Worm (Caenorhabditis elegans): ENCODE results near the gene srh-281.

Gene srh-281

DNA sequence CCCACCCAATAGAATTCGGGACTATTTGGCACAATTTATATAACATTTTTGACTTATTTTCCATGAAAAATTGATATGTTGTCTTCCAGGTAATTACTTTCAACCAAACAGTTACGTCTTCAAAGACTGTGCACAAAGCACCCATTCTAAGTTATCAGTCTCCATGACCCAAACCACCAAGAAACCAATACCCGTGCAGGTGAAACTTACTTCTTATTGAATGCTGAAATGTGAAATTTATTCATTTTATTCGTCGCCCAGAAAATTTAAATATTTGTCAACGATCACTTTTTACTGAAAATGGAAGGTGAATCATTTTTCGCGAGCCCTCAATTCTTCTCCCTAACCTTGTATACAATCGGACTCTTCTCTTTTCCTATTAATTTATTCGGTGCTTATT lies at the start of gene srh-281:
Gene srh-281, plus strand, starts transcription at position 301 of the 400 bp plus-strand sequence.
- TF ChIP-seq elt-1 (tag; optimal IDR thresholded peaks at IDR 0.05) (no peak), hmg-11 (tag; optimal IDR thresholded peaks at IDR 0.05) (no peak), zag-1 (tag; optimal IDR thresholded peaks at IDR 0.05) (no peak), ceh-16 (tag; optimal IDR thresholded peaks at IDR 0.05) (no peak), fkh-2 (tag; optimal IDR thresholded peaks at IDR 0.05) (no peak), nhr-28 (tag; optimal IDR thresholded peaks at IDR 0.05) (no peak), fkh-10 (GFP tag; optimal IDR thresholded peaks at IDR 0.05) (no peak), ztf-4 (tag; optimal IDR thresholded peaks at IDR 0.05) (no peak), nhr-43 (tag; optimal IDR thresholded peaks at IDR 0.05; ENCODE audit: poor library complexity, severe bottlenecking) (no peak), mml-1 (tag; optimal IDR thresholded peaks at IDR 0.05) (no peak), aly-2 (tag; optimal IDR thresholded peaks at IDR 0.05) (no peak), elt-2 (tag; optimal IDR thresholded peaks at IDR 0.05) (no peak), pqm-1 (tag; optimal IDR thresholded peaks at IDR 0.05) (no peak), egl-5 (tag; optimal IDR thresholded peaks at IDR 0.05) (no peak)

DNA sequence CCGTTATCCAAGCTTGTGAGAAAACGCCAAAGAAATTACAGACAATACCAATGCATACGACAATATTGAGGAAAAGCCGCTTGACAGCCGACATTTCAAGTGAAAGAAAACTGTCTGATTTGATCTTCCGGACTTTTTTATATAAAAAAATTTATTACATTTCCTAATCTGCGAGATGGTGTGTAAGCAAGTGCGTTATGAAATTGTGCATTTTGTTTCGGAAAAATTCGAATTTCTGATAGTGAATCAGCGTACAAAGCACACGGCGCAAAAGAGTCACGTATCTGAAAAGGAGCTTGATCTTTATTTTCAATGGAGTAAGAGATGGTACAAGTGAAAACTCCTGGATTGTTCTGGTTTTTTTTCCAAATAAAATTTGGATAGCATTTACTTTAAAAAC lies 49.5 kb upstream of the srh-281 start, which contains the start of gene clc-32:
Gene clc-32, minus strand, starts transcription at position 101 of the 400 bp plus-strand sequence.
- no peak for TF ChIP-seq mdl-1 (tag; optimal IDR thresholded peaks at IDR 0.05)
- TF ChIP-seq aly-2 (tag; optimal IDR thresholded peaks at IDR 0.05), result no peak
- TF ChIP-seq lin-15B (tag; optimal IDR thresholded peaks at IDR 0.05), result no peak
- TF ChIP-seq unc-39 (tag; optimal IDR thresholded peaks at IDR 0.05), result no peak
- TF ChIP-seq elt-1 (tag; optimal IDR thresholded peaks at IDR 0.05), result no peak
- no peak for TF ChIP-seq skn-1 (tag; optimal IDR thresholded peaks at IDR 0.05)
- TF ChIP-seq zag-1 (tag; optimal IDR thresholded peaks at IDR 0.05), result no peak
- no peak for TF ChIP-seq lsy-12 (tag; optimal IDR thresholded peaks at IDR 0.05)
- no peak for TF ChIP-seq snpc-4 (tag; optimal IDR thresholded peaks at IDR 0.05)
- TF ChIP-seq eor-1 (tag; optimal IDR thresholded peaks at IDR 0.05), result no peak
- TF ChIP-seq nhr-11 (tag; optimal IDR thresholded peaks at IDR 0.05), result no peak
- no peak for TF ChIP-seq mml-1 (tag; optimal IDR thresholded peaks at IDR 0.05)
- no peak for TF ChIP-seq ztf-4 (tag; optimal IDR thresholded peaks at IDR 0.05)
- TF ChIP-seq fkh-10 (GFP tag; optimal IDR thresholded peaks at IDR 0.05), result no peak
- TF ChIP-seq nhr-67 (tag; optimal IDR thresholded peaks at IDR 0.05), result no peak
- no peak for TF ChIP-seq ceh-16 (tag; optimal IDR thresholded peaks at IDR 0.05)

- TF ChIP-seq snpc-4 (tag; optimal IDR thresholded peaks at IDR 0.05), result no peak
Observed at ce11 chrV:16142371-16142770, 48.2 kb upstream of the srh-281 start, which contains the start of gene fbxa-18. Gene fbxa-18, plus strand, starts transcription at chrV:16142671.

DNA sequence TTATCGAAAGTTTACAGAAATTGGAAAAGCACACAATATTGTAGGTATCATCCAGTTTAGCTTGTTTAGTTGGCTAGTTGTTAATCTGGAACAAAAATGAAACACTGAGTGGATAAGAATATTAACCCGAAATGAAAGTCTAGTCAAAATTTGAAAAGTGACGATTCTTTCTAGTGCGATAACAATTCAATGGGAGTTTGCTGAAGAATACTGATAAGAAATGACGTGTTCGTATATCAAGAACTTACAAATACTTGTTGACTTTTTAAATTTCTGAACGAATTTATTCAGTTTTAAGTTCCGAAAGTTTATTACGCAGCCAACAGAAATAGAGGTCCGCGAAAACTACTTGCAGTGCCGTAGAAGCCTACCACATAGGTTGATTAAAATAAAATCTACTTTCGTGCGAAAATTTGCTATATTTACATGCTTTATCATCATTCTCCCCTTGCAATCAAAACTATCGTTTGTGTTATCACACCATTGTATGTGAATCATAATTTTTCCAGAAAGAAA lies 47.5 kb upstream of the srh-281 start, which contains the start of gene fbxa-88:
Gene fbxa-88, minus strand, starts transcription at position 51 of the 516 bp plus-strand sequence.
- TF ChIP-seq skn-1 (tag; optimal IDR thresholded peaks at IDR 0.05), result peak; percentile 15
- TF ChIP-seq elt-2 (tag; optimal IDR thresholded peaks at IDR 0.05), result peak; percentile 80
- TF ChIP-seq pqm-1 (tag; optimal IDR thresholded peaks at IDR 0.05), result peak; percentile 58
- TF ChIP-seq sea-2 (GFP tag; optimal IDR thresholded peaks at IDR 0.05), result no peak

DNA sequence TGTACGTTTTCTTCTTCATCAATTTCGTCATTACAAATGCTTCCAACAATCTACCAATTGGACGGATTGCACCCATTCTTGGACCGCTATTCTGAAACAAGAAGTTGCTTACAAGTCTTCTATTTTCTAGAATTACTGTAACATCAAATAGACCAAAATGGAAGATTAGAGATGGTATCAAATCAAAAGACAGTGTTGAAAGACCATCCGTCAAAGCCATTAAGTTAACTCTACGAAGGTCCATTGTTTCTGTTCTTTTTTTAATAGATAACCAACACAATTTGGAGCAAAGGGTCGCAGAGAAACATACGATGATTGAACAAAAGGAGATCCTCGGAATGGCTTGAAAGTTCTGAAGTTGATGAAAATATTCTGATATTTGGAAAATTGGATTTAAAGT lies 45.6 kb upstream of the srh-281 start:
- no peak for TF ChIP-seq fkh-2 (tag; optimal IDR thresholded peaks at IDR 0.05)
- no peak for TF ChIP-seq tbx-2 (tag; optimal IDR thresholded peaks at IDR 0.05)
- no peak for TF ChIP-seq R02D3.7 (tag; optimal IDR thresholded peaks at IDR 0.05)
- no peak for TF ChIP-seq ama-1 (optimal IDR thresholded peaks at IDR 0.05)

- TF ChIP-seq ceh-28 (tag; optimal IDR thresholded peaks at IDR 0.05) (no peak), elt-2 (tag; optimal IDR thresholded peaks at IDR 0.05) (peak; percentile 15)
Observed at ce11 chrV:16148805-16149204, 41.8 kb upstream of the srh-281 start, which contains the start of gene F10A3.4. Gene F10A3.4, plus strand, starts transcription at chrV:16149105.

DNA sequence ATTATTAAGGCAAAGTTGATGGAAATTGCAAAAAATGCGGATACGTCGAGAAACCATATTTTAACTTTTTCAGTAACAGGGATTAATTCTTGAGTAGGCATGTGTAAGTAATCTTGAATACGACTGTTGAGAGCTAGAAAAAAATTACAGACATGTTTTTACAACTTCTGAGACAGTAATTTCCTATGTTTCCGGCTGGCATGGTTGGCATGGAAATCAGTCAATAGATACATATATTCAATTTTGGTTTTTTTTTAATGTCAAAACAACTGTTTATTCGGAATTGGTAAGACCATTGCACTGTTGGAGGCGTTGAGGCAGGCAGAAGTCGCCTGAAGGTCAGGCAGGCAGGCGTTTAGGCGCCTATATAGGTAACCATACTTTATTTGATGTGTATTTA lies 37.2 kb upstream of the srh-281 start, which contains the start of gene str-254:
Gene str-254, minus strand, starts transcription at position 101 of the 400 bp plus-strand sequence.
- TF ChIP-seq lin-39 (tag; optimal IDR thresholded peaks at IDR 0.05), result no peak
- no peak for TF ChIP-seq zag-1 (tag; optimal IDR thresholded peaks at IDR 0.05)
- TF ChIP-seq egl-27 (tag; optimal IDR thresholded peaks at IDR 0.05), result no peak
- TF ChIP-seq pha-4 (tag; optimal IDR thresholded peaks at IDR 0.05), result no peak
- no peak for TF ChIP-seq ama-1 (optimal IDR thresholded peaks at IDR 0.05)
- no peak for TF ChIP-seq tbx-2 (tag; optimal IDR thresholded peaks at IDR 0.05)
- TF ChIP-seq fkh-10 (GFP tag; optimal IDR thresholded peaks at IDR 0.05), result no peak
- TF ChIP-seq pqm-1 (tag; optimal IDR thresholded peaks at IDR 0.05), result no peak
- no peak for TF ChIP-seq nhr-237 (tag; optimal IDR thresholded peaks at IDR 0.05)
- TF ChIP-seq egl-5 (tag; optimal IDR thresholded peaks at IDR 0.05), result no peak
- TF ChIP-seq elt-2 (tag; optimal IDR thresholded peaks at IDR 0.05), result no peak
- TF ChIP-seq ceh-9 (tag; optimal IDR thresholded peaks at IDR 0.05), result no peak
- TF ChIP-seq ceh-28 (tag; optimal IDR thresholded peaks at IDR 0.05), result no peak
- TF ChIP-seq nhr-67 (tag; optimal IDR thresholded peaks at IDR 0.05), result no peak
- TF ChIP-seq lin-15B (tag; optimal IDR thresholded peaks at IDR 0.05), result no peak
- TF ChIP-seq unc-62 (GFP tag; optimal IDR thresholded peaks at IDR 0.05), result no peak

Measured in whole organism, L3 larva.